Fruit fly (Drosophila melanogaster): ENCODE data around the gene Cyfip.

The Cyfip gene

DNA sequence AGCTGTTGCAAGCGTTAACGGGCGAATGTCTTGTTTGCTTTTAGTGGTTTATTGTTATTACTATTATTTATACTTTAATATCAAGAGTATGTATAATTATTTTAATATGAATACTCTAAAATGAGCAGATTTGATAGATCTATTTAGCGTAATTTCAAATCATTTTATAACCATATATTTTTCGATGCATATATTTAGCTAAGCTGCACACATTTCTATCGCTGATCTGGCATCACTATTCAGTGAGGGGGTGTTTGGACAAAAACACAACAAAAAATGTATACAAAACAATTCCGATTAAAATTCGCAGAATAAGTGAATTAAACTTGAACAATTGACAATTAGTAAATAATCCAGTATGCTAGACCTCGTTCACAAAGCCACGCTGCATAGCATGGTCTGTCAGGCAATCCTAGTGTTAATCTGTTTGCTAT lies 17.9 kb downstream of the Cyfip start, which contains the start of the genes Trs33 and Tmtc4:
Trs33 (minus strand) TSS at position 3 of the 434 bp plus-strand sequence.
Tmtc4 (plus strand) TSS at position 233 of the 434 bp plus-strand sequence.
- peak; percentile 47 for TF ChIP-seq noc (tag; optimal IDR thresholded peaks at IDR 0.05)

DNA sequence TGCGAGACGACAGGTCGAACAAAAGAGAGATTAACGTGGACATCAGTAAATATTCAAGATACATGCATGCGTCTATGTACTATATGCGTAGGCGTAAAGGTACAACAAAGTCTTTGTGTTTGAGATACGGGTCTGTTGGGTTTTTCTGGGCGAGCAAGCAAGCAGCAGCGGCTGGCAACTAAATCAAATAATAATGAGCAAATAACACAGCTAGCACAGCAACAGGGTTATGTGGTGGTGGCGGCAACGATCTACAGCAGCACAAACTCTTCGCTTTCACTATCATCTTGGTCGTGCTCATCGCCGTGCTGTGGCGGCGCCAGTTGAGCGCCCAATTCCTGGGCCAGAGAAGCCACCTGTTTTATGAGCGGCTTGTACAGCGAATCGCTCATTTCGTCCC lies 21.0 kb downstream of the Cyfip start:
- no peak for TF ChIP-seq noc (tag; optimal IDR thresholded peaks at IDR 0.05)

DNA sequence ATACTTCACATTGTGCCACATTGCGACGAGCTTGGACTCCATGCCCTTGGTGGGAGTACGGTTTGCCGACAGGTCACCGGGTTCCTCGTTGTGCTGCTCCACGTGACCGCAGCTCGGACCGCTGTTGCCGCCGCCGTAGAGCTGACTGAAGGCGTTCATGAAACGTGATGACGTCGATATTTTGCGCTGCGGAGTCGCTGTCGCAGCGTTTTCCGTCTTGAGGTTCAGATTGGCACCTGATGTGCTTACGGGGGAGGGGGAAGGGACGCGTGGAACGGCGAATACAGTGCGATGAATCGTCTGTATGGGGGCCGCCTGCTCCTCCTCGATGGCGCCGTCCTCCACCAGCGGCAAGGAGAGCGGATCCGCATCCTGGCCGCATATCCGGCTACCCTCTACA lies 23.1 kb downstream of the Cyfip start:
- TF ChIP-seq noc (tag; optimal IDR thresholded peaks at IDR 0.05), result no peak

DNA sequence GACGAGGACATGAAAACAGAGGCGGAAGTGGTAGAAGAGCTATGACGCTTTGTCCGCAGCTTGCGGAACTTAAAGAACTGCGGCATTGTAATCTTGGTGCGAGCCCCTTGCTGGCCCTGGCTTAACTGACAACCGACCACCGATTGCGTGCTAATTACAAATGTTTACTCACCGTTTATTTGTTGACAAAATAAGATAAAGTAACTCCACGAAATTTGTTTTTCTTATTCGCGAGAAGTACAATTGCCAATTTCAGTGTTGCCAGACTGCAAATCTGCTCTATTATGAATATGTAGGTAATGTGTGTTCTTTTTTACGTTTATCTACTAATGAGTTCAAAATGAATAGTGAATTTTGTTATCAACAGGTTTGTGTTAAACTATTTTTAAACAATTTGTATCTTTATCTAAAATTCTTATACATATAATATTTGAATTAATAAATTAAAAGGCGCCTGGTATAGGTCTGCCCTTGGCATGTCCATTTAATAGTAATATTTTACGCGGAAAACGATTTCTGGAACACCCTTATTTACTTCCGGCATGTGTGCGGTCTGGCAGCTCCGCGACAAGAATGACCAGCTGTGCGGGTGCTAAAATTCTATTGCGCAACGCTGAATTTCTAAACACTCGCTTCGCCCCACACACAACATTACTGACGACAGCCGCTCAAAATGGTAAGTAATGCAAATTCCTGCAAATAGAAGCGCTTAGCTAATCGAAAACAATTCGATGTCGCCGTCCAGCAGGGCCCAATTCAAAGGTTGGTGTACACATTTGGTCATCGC lies 23.8 kb downstream of the Cyfip start, which contains the start of the genes Atg4b and Hibch:
Atg4b (minus strand) TSS at position 280 of the 787 bp plus-strand sequence.
Hibch (plus strand) TSS at position 585 of the 787 bp plus-strand sequence.
- TF ChIP-seq noc (tag; optimal IDR thresholded peaks at IDR 0.05), result peak; percentile 88

DNA sequence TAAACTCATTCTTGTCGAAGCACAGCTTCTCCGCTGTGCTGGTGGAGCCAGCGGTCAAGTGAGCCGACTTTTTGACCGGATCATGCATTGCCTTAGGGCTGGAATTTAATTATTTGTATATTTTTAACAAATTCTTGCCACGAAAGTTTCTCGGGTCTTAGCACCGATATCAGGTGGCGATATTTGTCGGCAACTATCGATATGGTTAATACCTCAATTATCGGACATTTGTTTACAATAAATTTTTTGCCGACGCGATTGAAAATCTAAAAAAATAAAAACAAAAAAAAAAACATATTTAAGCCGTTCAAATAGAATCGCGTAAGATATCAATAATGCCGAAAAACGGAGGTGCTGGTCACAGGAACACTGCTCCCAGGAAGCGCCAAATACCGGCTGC lies 28.4 kb downstream of the Cyfip start, which contains the start of the genes Cog2 and Trax:
Cog2 (minus strand) TSS at position 168 of the 400 bp plus-strand sequence.
Trax (plus strand) TSS at position 203 of the 400 bp plus-strand sequence.
- no peak for TF ChIP-seq noc (tag; optimal IDR thresholded peaks at IDR 0.05)

DNA sequence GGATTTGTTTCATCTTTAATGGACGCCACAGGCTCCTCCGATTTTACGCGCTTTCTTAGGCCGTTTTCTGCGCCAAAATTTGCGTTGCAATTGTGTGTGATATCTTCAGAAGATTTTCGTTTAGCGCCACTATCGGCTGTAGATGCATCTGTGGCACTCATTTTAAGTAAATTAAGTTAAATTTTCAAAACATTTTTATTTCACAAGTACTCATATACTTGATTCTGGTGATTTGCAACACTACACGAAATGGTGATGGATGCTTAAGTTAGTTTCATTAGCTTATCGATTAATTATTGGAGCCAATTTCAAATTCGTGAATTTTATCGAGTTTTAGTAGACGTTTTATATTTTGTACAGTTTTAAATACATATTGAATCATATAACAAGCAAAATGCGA lies 30.5 kb downstream of the Cyfip start, which contains the start of gene CG6171:
CG6171 (minus strand) TSS at position 250 of the 400 bp plus-strand sequence.
- TF ChIP-seq noc (tag; optimal IDR thresholded peaks at IDR 0.05), result no peak

DNA sequence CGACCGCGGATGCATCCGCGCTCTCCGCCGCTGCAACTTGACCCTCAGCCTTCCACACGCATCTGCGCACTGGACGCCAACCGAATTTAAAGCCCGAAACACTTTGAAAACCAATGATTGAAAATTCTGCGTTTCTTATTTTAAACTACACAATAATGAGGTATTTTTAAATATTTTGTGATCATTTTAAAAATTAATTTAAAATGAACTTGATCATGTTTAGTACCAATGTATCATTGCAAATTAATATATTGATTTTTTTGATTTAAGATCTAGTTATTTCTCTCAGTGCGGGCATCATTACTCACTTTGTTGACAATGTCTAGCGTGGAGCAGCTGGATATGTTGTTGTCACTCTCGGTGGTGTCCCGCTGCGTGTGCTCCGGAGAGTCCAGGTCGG lies 33.8 kb downstream of the Cyfip start:
- no peak for TF ChIP-seq noc (tag; optimal IDR thresholded peaks at IDR 0.05)

DNA sequence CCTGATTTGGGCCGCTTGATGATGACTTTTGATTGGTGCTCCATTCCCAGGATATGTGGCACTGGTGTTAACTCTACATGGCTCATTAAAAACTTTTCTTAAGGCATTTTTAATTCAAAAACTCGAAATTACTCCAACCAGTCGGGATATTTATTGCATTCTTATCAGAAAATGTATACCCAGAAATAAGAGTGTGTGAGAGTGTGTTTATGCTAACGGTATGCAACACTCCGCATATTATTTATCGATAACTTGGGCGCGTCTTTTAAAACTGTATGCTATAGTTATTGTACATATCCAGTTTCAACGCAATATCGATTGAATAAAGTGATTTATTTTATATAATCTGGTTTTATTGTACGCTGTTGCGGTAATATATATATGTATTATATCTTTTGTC lies 34.4 kb downstream of the Cyfip start, which contains the start of gene CG34404:
CG34404 (minus strand) TSS at position 189 of the 400 bp plus-strand sequence.
- TF ChIP-seq noc (tag; optimal IDR thresholded peaks at IDR 0.05), result no peak

DNA sequence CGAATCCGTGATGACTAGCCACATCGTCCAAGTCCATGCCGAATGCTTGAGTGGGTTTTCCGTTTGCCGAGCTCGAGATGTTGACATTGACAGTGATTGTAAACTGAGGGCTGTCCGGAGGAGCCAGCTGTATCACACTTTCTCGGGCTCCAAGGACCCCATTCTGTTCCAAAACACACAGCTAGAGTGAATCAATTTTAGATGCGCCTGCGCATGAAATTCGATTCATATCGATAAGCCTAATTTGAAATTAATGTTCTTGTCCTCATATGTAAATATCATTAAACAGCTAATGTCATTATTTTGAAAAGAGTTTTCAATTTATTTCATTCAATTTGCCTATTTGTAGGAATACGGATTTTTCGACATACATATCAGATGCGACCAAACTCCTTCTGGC lies 36.7 kb downstream of the Cyfip start, which contains the start of gene CG14868:
CG14868 (minus strand) TSS at position 204 of the 400 bp plus-strand sequence.
- no peak for TF ChIP-seq noc (tag; optimal IDR thresholded peaks at IDR 0.05)

DNA sequence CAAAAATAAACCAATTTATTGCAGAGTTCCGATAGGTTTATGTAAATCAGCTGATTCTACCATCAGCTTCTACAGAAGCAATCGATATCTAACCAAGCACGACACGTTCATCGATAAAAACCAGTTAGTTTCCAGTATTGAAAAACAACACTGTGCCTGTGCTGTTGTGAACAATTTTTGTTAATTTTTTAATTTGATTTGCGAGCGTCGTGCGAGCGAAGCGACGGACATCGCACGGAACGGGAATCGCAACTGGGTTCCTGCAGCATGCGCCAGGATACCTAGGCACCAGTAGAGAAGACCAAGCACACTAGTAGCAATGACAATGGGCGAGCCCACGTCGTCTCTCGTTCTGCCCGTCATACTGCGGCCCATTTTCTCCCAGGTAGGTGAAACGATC lies 38.8 kb downstream of the Cyfip start, which contains the start of the genes Ccm3 and CG6136:
Ccm3 (plus strand) TSS at position 125 of the 400 bp plus-strand sequence.
CG6136 (minus strand) TSS at position 380 of the 400 bp plus-strand sequence.
- peak; percentile 52 for TF ChIP-seq noc (tag; optimal IDR thresholded peaks at IDR 0.05)

DNA sequence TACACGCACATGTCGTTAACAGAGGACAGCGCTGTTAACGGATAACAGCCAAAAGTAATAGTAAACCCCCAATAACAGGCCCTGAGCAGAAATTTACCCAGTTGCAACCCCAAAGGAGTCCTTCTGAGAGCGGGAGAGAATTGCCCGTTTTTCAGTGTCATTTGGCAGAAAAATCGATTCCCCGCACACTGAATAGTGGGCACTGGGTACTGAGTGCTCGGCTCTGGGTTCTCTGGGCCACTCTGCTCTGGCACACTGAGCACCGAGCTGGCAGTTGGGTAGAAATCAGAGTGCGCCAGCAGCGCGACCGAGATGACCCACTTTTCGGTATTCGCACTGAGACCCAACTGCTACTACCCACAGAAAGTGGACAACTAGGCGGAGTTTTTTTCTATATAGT lies 41.3 kb downstream of the Cyfip start, which contains the start of gene Rbp:
Rbp (plus strand) TSS at position 239 of the 400 bp plus-strand sequence.
- TF ChIP-seq noc (tag; optimal IDR thresholded peaks at IDR 0.05), result no peak

DNA sequence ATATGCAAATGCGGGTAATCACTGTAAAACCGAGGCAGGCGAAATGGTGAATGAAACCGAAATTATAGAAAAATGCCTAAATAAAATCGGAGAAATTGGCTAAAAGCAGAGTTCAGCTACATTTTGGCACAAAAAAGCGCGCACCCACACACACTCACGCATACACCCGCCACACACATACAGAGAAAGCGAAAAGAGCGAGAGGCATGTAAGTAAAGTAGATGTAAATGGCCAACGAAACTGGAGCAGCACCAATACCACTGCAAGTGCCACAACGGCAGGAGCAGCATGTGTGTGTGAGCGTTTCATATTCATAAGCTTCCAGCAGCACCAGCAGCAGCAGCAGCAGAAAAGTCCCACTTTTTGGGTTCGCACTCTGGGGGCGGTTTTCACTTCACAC lies 42.4 kb downstream of the Cyfip start:
- TF ChIP-seq noc (tag; optimal IDR thresholded peaks at IDR 0.05), result no peak

DNA sequence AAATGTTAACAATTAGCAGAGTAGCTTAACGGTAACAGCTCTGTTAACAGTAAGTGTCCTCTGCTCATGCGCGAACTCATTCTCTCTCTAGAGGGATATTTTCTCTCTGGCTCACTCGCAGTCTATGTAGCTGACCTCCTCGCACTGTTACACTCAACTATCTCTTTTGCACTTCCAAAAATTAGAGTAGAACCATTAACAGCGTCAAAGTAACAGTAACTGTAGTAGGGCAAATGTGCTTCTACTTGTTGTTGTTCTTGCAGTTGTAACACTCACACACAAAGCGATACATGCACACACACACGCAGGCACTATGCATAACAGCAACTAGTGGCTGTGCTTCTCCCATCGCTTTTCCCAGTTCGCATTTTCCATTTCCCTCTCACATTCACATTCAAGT lies 46.0 kb downstream of the Cyfip start:
- TF ChIP-seq noc (tag; optimal IDR thresholded peaks at IDR 0.05), result no peak

DNA sequence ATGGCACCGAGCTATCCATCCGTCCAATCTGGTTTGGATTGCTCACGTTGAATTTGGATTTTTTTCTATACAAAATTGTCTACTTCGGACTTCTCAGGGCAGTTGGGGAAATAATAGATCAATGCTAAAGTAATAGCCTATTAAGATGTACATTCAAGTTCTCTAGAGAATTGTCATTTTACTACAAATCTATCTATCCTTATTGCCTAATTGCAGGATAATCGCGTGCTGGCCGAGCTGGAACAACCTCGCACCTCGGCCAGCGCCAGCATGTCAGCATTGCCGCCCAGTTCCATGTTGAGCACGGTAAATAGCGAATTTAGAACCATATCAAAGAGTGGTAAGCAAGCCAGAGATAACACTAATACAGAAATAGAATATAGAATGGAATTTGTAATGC lies 49.8 kb downstream of the Cyfip start, which contains the start of gene h-cup:
h-cup (minus strand) TSS at position 101 of the 400 bp plus-strand sequence.
- TF ChIP-seq noc (tag; optimal IDR thresholded peaks at IDR 0.05), result no peak
